Worm (Caenorhabditis elegans): ENCODE data around the gene irg-4.

The irg-4 gene

ce11 chrIV:12431755-12432154 is 3.9 kb upstream of the irg-4 start:
- TF ChIP-seq cnd-1 (tag; optimal IDR thresholded peaks at IDR 0.05) (no peak), ces-1 (GFP tag; optimal IDR thresholded peaks at IDR 0.05) (no peak), nhr-2 (tag; optimal IDR thresholded peaks at IDR 0.05) (no peak), pha-4 (tag; optimal IDR thresholded peaks at IDR 0.05) (no peak), flh-1 (GFP tag; optimal IDR thresholded peaks at IDR 0.05) (no peak), ceh-83 (GFP tag; optimal IDR thresholded peaks at IDR 0.05) (no peak), unc-120 (tag; optimal IDR thresholded peaks at IDR 0.05; ENCODE audit: poor library complexity, severe bottlenecking) (no peak), nhr-28 (tag; optimal IDR thresholded peaks at IDR 0.05) (no peak), nhr-76 (tag; optimal IDR thresholded peaks at IDR 0.05) (no peak), lin-13 (tag; optimal IDR thresholded peaks at IDR 0.05) (no peak), elt-1 (tag; optimal IDR thresholded peaks at IDR 0.05; ENCODE audit: borderline replicate concordance, insufficient read depth) (no peak), M03D4.4 (tag; optimal IDR thresholded peaks at IDR 0.05) (no peak), lin-32 (GFP tag; optimal IDR thresholded peaks at IDR 0.05) (no peak), sem-2 (GFP tag; optimal IDR thresholded peaks at IDR 0.05) (no peak), ceh-39 (tag; optimal IDR thresholded peaks at IDR 0.05) (no peak), drap-1 (GFP tag; optimal IDR thresholded peaks at IDR 0.05) (no peak), ceh-43 (GFP tag; optimal IDR thresholded peaks at IDR 0.05) (no peak), blmp-1 (tag; optimal IDR thresholded peaks at IDR 0.05) (no peak)

- TF ChIP-seq mls-2 (tag; optimal IDR thresholded peaks at IDR 0.05) (no peak), nhr-76 (tag; optimal IDR thresholded peaks at IDR 0.05) (no peak), nhr-237 (tag; optimal IDR thresholded peaks at IDR 0.05) (no peak), tbx-8 (GFP tag; optimal IDR thresholded peaks at IDR 0.05) (no peak), drap-1 (GFP tag; optimal IDR thresholded peaks at IDR 0.05) (no peak), sem-2 (GFP tag; optimal IDR thresholded peaks at IDR 0.05) (no peak)
These were observed 3.3 kb upstream of the irg-4 start, which contains the start of gene clec-184 for ce11 chrIV:12432340-12432739. Gene clec-184 (plus strand): TSS chrIV:12432640.

ce11 chrIV:12438359-12438758 is 2.7 kb downstream of the irg-4 start, which contains the start of gene clec-185:
Gene clec-185 (plus strand): TSS chrIV:12438659.
- TF ChIP-seq tbx-8 (GFP tag; optimal IDR thresholded peaks at IDR 0.05) = no peak
- no peak for TF ChIP-seq hlh-1 (tag; optimal IDR thresholded peaks at IDR 0.05)
- TF ChIP-seq nhr-2 (tag; optimal IDR thresholded peaks at IDR 0.05) = no peak
- no peak for TF ChIP-seq cnd-1 (tag; optimal IDR thresholded peaks at IDR 0.05)
- TF ChIP-seq M03D4.4 (tag; optimal IDR thresholded peaks at IDR 0.05) = no peak
- no peak for TF ChIP-seq bed-3 (GFP tag; optimal IDR thresholded peaks at IDR 0.05)
- no peak for TF ChIP-seq sptf-1 (tag; optimal IDR thresholded peaks at IDR 0.05)

- TF ChIP-seq nhr-12 (tag; optimal IDR thresholded peaks at IDR 0.05) = no peak
- no peak for TF ChIP-seq mab-5 (tag; optimal IDR thresholded peaks at IDR 0.05)
- TF ChIP-seq bed-3 (GFP tag; optimal IDR thresholded peaks at IDR 0.05) = no peak
- no peak for TF ChIP-seq pha-4 (tag; optimal IDR thresholded peaks at IDR 0.05)
- no peak for TF ChIP-seq hlh-1 (tag; optimal IDR thresholded peaks at IDR 0.05)
- TF ChIP-seq blmp-1 (tag; optimal IDR thresholded peaks at IDR 0.05) = no peak
- TF ChIP-seq snpc-4 (tag; optimal IDR thresholded peaks at IDR 0.05) = no peak
- no peak for TF ChIP-seq cnd-1 (tag; optimal IDR thresholded peaks at IDR 0.05)
- no peak for TF ChIP-seq lin-32 (GFP tag; optimal IDR thresholded peaks at IDR 0.05)
- TF ChIP-seq sptf-1 (tag; optimal IDR thresholded peaks at IDR 0.05) = no peak
- TF ChIP-seq tbx-8 (GFP tag; optimal IDR thresholded peaks at IDR 0.05) = no peak
These were observed 6.1 kb downstream of the irg-4 start, which contains the start of gene C25G4.17 for ce11 chrIV:12441715-12442114. Gene C25G4.17 (plus strand): TSS chrIV:12442015.

ce11 chrIV:12443936-12444335 is 8.3 kb downstream of the irg-4 start, which contains the start of gene C25G4.2:
Gene C25G4.2 (minus strand): TSS chrIV:12444035.
- TF ChIP-seq tbx-8 (GFP tag; optimal IDR thresholded peaks at IDR 0.05) = no peak
- no peak for TF ChIP-seq ceh-43 (GFP tag; optimal IDR thresholded peaks at IDR 0.05)
- TF ChIP-seq ceh-39 (tag; optimal IDR thresholded peaks at IDR 0.05) = no peak
- TF ChIP-seq mls-2 (tag; optimal IDR thresholded peaks at IDR 0.05) = no peak
- TF ChIP-seq sptf-1 (tag; optimal IDR thresholded peaks at IDR 0.05) = no peak
- TF ChIP-seq hlh-1 (tag; optimal IDR thresholded peaks at IDR 0.05) = no peak
- TF ChIP-seq mep-1 (tag; optimal IDR thresholded peaks at IDR 0.05) = no peak
- TF ChIP-seq nhr-28 (tag; optimal IDR thresholded peaks at IDR 0.05) = no peak
- no peak for TF ChIP-seq sem-2 (GFP tag; optimal IDR thresholded peaks at IDR 0.05)
- no peak for TF ChIP-seq flh-1 (GFP tag; optimal IDR thresholded peaks at IDR 0.05)
- TF ChIP-seq pha-4 (tag; optimal IDR thresholded peaks at IDR 0.05) = no peak
- TF ChIP-seq lsy-2 (tag; optimal IDR thresholded peaks at IDR 0.05) = no peak
- no peak for TF ChIP-seq mab-5 (tag; optimal IDR thresholded peaks at IDR 0.05)
- TF ChIP-seq unc-120 (tag; optimal IDR thresholded peaks at IDR 0.05; ENCODE audit: poor library complexity, severe bottlenecking) = no peak
- no peak for TF ChIP-seq unc-39 (tag; optimal IDR thresholded peaks at IDR 0.05)
- no peak for TF ChIP-seq lin-32 (GFP tag; optimal IDR thresholded peaks at IDR 0.05)
- no peak for TF ChIP-seq elt-1 (tag; optimal IDR thresholded peaks at IDR 0.05; ENCODE audit: borderline replicate concordance, insufficient read depth)
- TF ChIP-seq nhr-12 (tag; optimal IDR thresholded peaks at IDR 0.05) = no peak

Data from whole organism, mixed stage, embryonic.